Fruit fly (Drosophila melanogaster): ENCODE results near the gene Tengl2.

Tengl2 gene

dm6 chr2L:2269040-2269439 lies 29.9 kb upstream of the Tengl2 start, which contains the start of gene CG17242:
Gene CG17242, minus strand, starts transcription at chr2L:2269140.
- TF ChIP-seq CG10631 (GFP tag; optimal IDR thresholded peaks at IDR 0.05), result no peak
- TF ChIP-seq acj6 (GFP tag; optimal IDR thresholded peaks at IDR 0.05), result no peak
- TF ChIP-seq spab (GFP tag; optimal IDR thresholded peaks at IDR 0.05), result no peak
- no peak for TF ChIP-seq svp (GFP tag)
- no peak for TF ChIP-seq topi (GFP tag; optimal IDR thresholded peaks at IDR 0.05)
- TF ChIP-seq cyc (GFP tag; optimal IDR thresholded peaks at IDR 0.05), result no peak
- TF ChIP-seq Eip78C (GFP tag), result no peak
- TF ChIP-seq CG7368 (GFP tag; optimal IDR thresholded peaks at IDR 0.05), result no peak
- TF ChIP-seq Sox102F (GFP tag; optimal IDR thresholded peaks at IDR 0.05), result no peak
- TF ChIP-seq esn (GFP tag; optimal IDR thresholded peaks at IDR 0.05), result no peak
- no peak for TF ChIP-seq CG6276 (GFP tag; optimal IDR thresholded peaks at IDR 0.05)
- TF ChIP-seq salr (GFP tag; optimal IDR thresholded peaks at IDR 0.05), result no peak
- TF ChIP-seq Sox15 (GFP tag; optimal IDR thresholded peaks at IDR 0.05), result no peak
- no peak for TF ChIP-seq ss (GFP tag; optimal IDR thresholded peaks at IDR 0.05)
- no peak for TF ChIP-seq Hr39 (GFP tag; optimal IDR thresholded peaks at IDR 0.05)
- TF ChIP-seq CG3919 (GFP tag; optimal IDR thresholded peaks at IDR 0.05), result no peak
- TF ChIP-seq Blimp-1 (GFP tag; optimal IDR thresholded peaks at IDR 0.05), result no peak
- no peak for TF ChIP-seq CG6808 (GFP tag; optimal IDR thresholded peaks at IDR 0.05)

- TF ChIP-seq CG9139 (GFP tag; optimal IDR thresholded peaks at IDR 0.05) (no peak), OdsH (GFP tag; optimal IDR thresholded peaks at IDR 0.05) (no peak), Blimp-1 (GFP tag; optimal IDR thresholded peaks at IDR 0.05) (no peak), vri (GFP tag; optimal IDR thresholded peaks at IDR 0.05) (no peak)
Measured at dm6 chr2L:2265221-2265620, 26.0 kb upstream of the Tengl2 start, which contains the start of gene CG34049. Gene CG34049, minus strand, starts transcription at chr2L:2265321.

dm6 chr2L:2263142-2263541 lies 24.0 kb upstream of the Tengl2 start, which contains the start of gene CG4270:
Gene CG4270, plus strand, starts transcription at chr2L:2263442.
- TF ChIP-seq topi (GFP tag; optimal IDR thresholded peaks at IDR 0.05), result no peak
- no peak for TF ChIP-seq Met (GFP tag; optimal IDR thresholded peaks at IDR 0.05)
- TF ChIP-seq CG8119 (GFP tag; IDR thresholded peaks at IDR 0.05), result no peak
- TF ChIP-seq Eip93F (GFP tag; optimal IDR thresholded peaks at IDR 0.05), result no peak
- no peak for TF ChIP-seq cyc (GFP tag; optimal IDR thresholded peaks at IDR 0.05)
- no peak for TF ChIP-seq CG11294 (GFP tag; IDR thresholded peaks at IDR 0.05)
- TF ChIP-seq svp (GFP tag), result no peak
- no peak for TF ChIP-seq CG6276 (GFP tag; optimal IDR thresholded peaks at IDR 0.05)
- TF ChIP-seq CG3032 (tag; optimal IDR thresholded peaks at IDR 0.05), result no peak
- TF ChIP-seq Sox102F (GFP tag; optimal IDR thresholded peaks at IDR 0.05), result no peak
- TF ChIP-seq Lpt (GFP tag; optimal IDR thresholded peaks at IDR 0.05), result no peak
- TF ChIP-seq CG4318 (GFP tag; optimal IDR thresholded peaks at IDR 0.05), result no peak
- TF ChIP-seq CG10631 (GFP tag; optimal IDR thresholded peaks at IDR 0.05), result no peak
- TF ChIP-seq esn (GFP tag; optimal IDR thresholded peaks at IDR 0.05), result no peak
- no peak for TF ChIP-seq achi (GFP tag; optimal IDR thresholded peaks at IDR 0.05)

dm6 chr2L:2254950-2255349 lies 15.8 kb upstream of the Tengl2 start, which contains the start of gene Send1:
Gene Send1, minus strand, starts transcription at chr2L:2255050.
- TF ChIP-seq Met (GFP tag; optimal IDR thresholded peaks at IDR 0.05) (no peak), CG6792 (GFP tag; optimal IDR thresholded peaks at IDR 0.05) (no peak), svp (GFP tag) (no peak), Hr38 (GFP tag; optimal IDR thresholded peaks at IDR 0.05) (no peak), Smox (GFP tag; optimal IDR thresholded peaks at IDR 0.05) (no peak), Eip75B (GFP tag; optimal IDR thresholded peaks at IDR 0.05) (no peak), CG8119 (GFP tag; IDR thresholded peaks at IDR 0.05) (no peak), CG9139 (GFP tag; optimal IDR thresholded peaks at IDR 0.05) (no peak), spab (GFP tag; optimal IDR thresholded peaks at IDR 0.05) (no peak), esn (GFP tag; optimal IDR thresholded peaks at IDR 0.05) (no peak), Gug (GFP tag; IDR thresholded peaks at IDR 0.05) (no peak), acj6 (GFP tag; optimal IDR thresholded peaks at IDR 0.05) (no peak), Blimp-1 (GFP tag; optimal IDR thresholded peaks at IDR 0.05) (no peak), dac (GFP tag; optimal IDR thresholded peaks at IDR 0.05) (no peak)

Measured in whole organism, prepupa.